Fruit fly (Drosophila melanogaster) whole organism, embryonic: ENCODE measurements around the gene Mdh1.
A peak's percentile ranks its signal among the peaks of the same experiment; 100 is the strongest.

ENCODE experiments used
- Adf1 ChIP-seq: fragments of 200-800 bp; sonication (Bioruptor generic); IDR thresholded peaks from 2 replicates; pipeline ENCODE4 v1.3.6; 2022; ENCODE audit warnings: missing biosample characterization, missing genetic modification characterization
- B-H1 ChIP-seq: fragments of 200-800 bp; sonication (Bioruptor generic); IDR thresholded peaks from 3 replicates; pipeline ENCODE4 v1.3.6; 2022; ENCODE audit warnings: missing biosample characterization, missing genetic modification characterization
- B-H2 ChIP-seq: fragments of 200-800 bp; sonication (Bioruptor generic); optimal IDR thresholded peaks from 2 replicates; lab custom pipeline; 2018; ENCODE audit warnings: missing biosample characterization, mild to moderate bottlenecking, missing genetic modification characterization
- Bgb ChIP-seq: fragments of 200-800 bp; sonication (Bioruptor generic); IDR thresholded peaks from 2 replicates; pipeline ENCODE4 v1.3.6; 2022; ENCODE audit warnings: missing biosample characterization, missing genetic modification characterization; ENCODE audit not compliant: partially characterized antibody
- BtbVII ChIP-seq: fragments of 200-800 bp; sonication (Bioruptor generic); optimal IDR thresholded peaks from 3 replicates; lab custom pipeline; 2017; ENCODE audit warnings: missing biosample characterization, mild to moderate bottlenecking, missing genetic modification characterization
- CG1024 ChIP-seq: fragments of 200-800 bp; sonication (Bioruptor generic); IDR thresholded peaks from 2 replicates; pipeline ENCODE4 v1.3.6; 2022; ENCODE audit warnings: missing biosample characterization, missing genetic modification characterization
- CG11456 ChIP-seq: fragments of 200-800 bp; sonication (Bioruptor generic); IDR thresholded peaks from 3 replicates; pipeline ENCODE4 v1.3.6; 2022; ENCODE audit warnings: missing biosample characterization, missing genetic modification characterization
- CG12155 ChIP-seq: fragments of 200-800 bp; sonication (Bioruptor generic); optimal IDR thresholded peaks from 3 replicates; lab custom pipeline; 2016; ENCODE audit warnings: missing biosample characterization, missing genetic modification characterization
- CG12942 ChIP-seq: fragments of 200-800 bp; sonication (Bioruptor generic); optimal IDR thresholded peaks from 3 replicates; lab custom pipeline; 2016; ENCODE audit warnings: missing biosample characterization, missing genetic modification characterization
- CG14710 ChIP-seq: fragments of 200-800 bp; sonication (Bioruptor generic); optimal IDR thresholded peaks from 3 replicates; lab custom pipeline; 2019; ENCODE audit warnings: missing biosample characterization, mild to moderate bottlenecking, missing genetic modification characterization, moderate library complexity
- CG14860 ChIP-seq: fragments of 200-800 bp; sonication (Bioruptor generic); IDR thresholded peaks from 3 replicates; pipeline ENCODE4 v1.3.6; 2022; ENCODE audit warnings: missing biosample characterization, missing genetic modification characterization; ENCODE audit not compliant: partially characterized antibody
- CG17359 ChIP-seq: fragments of 200-800 bp; sonication (Bioruptor generic); optimal IDR thresholded peaks from 3 replicates; lab custom pipeline; 2018; ENCODE audit warnings: missing biosample characterization, mild to moderate bottlenecking, missing genetic modification characterization, moderate library complexity
- CG17568 ChIP-seq: fragments of 200-800 bp; sonication (Bioruptor generic); optimal IDR thresholded peaks from 2 replicates; lab custom pipeline; 2018; ENCODE audit warnings: missing biosample characterization, mild to moderate bottlenecking, missing genetic modification characterization, moderate library complexity
- CG1792 ChIP-seq: fragments of 200-800 bp; sonication (Bioruptor generic); optimal IDR thresholded peaks from 2 replicates; lab custom pipeline; 2016; ENCODE audit warnings: missing biosample characterization, missing genetic modification characterization
- CG18619 ChIP-seq: fragments of 200-800 bp; sonication (Bioruptor generic); optimal IDR thresholded peaks from 3 replicates; lab custom pipeline; 2017; ENCODE audit warnings: missing biosample characterization, mild to moderate bottlenecking, missing genetic modification characterization
- CG2712 ChIP-seq: fragments of 200-800 bp; optimal IDR thresholded peaks from 3 replicates; lab custom pipeline; 2019; ENCODE audit warnings: missing biosample characterization, mild to moderate bottlenecking, missing genetic modification characterization, moderate library complexity
- CG3847 ChIP-seq: fragments of 200-800 bp; sonication (Bioruptor generic); IDR thresholded peaks from 2 replicates; pipeline ENCODE4 v1.3.6; 2022; ENCODE audit warnings: missing biosample characterization, missing genetic modification characterization
- CG4282 ChIP-seq: fragments of 200-800 bp; sonication (Bioruptor generic); optimal IDR thresholded peaks from 2 replicates; lab custom pipeline; 2016; ENCODE audit warnings: missing biosample characterization, missing genetic modification characterization
- CG4360 ChIP-seq: fragments of 200-800 bp; sonication (Bioruptor generic); IDR thresholded peaks from 2 replicates; pipeline ENCODE4 v1.3.6; 2022; ENCODE audit warnings: missing biosample characterization, missing genetic modification characterization
- CG43689 ChIP-seq: fragments of 200-800 bp; sonication (Bioruptor generic); IDR thresholded peaks from 2 replicates; pipeline ENCODE4 v1.3.6; 2022; ENCODE audit warnings: missing biosample characterization, missing genetic modification characterization
- CG6791 ChIP-seq: fragments of 200-800 bp; sonication (Bioruptor generic); IDR thresholded peaks from 3 replicates; pipeline ENCODE4 v1.3.6; 2022; ENCODE audit warnings: missing biosample characterization, missing genetic modification characterization; ENCODE audit not compliant: partially characterized antibody
- CG8290 ChIP-seq, 3 experiments: fragments of 200-800 bp; sonication (Bioruptor generic); optimal IDR thresholded peaks; 2 replicates each; lab custom pipeline; 2016 to 2019; ENCODE audit warnings: missing biosample characterization in 3 of 3, missing genetic modification characterization in 3 of 3, mild to moderate bottlenecking in 2 of 3, moderate library complexity in 1 of 3
- CG8944 ChIP-seq: fragments of 200-800 bp; sonication (Bioruptor generic); optimal IDR thresholded peaks from 3 replicates; lab custom pipeline; 2016; ENCODE audit warnings: missing biosample characterization, missing genetic modification characterization
- CG9797 ChIP-seq: fragments of 200-800 bp; sonication (Bioruptor generic); optimal IDR thresholded peaks from 3 replicates; lab custom pipeline; 2018; ENCODE audit warnings: missing biosample characterization, mild to moderate bottlenecking, missing genetic modification characterization
- CTCF ChIP-seq: fragments of 200-800 bp; sonication (Bioruptor generic); optimal IDR thresholded peaks from 2 replicates; lab custom pipeline; 2017; ENCODE audit warnings: missing biosample characterization, mild to moderate bottlenecking, missing genetic modification characterization, moderate library complexity
- D ChIP-seq, 2 experiments: fragments of 200-800 bp in 1 of 2; fragments of >200 bp in 1 of 2; sonication (Bioruptor generic) in 1 of 2; optimal IDR thresholded peaks; 2 replicates in 1 of 2; 3 replicates in 1 of 2; lab custom pipeline; 2017; ENCODE audit warnings: mild to moderate bottlenecking in 1 of 2, missing biosample characterization in 1 of 2, missing genetic modification characterization in 1 of 2, missing genetic modification reagents in 1 of 2
- Doc2 ChIP-seq: fragments of 200-800 bp; sonication (Bioruptor generic); IDR thresholded peaks from 2 replicates; pipeline ENCODE4 v1.3.6; 2022; ENCODE audit warnings: missing biosample characterization, missing genetic modification characterization
- E2f2 ChIP-seq: fragments of 200-800 bp; sonication (Bioruptor generic); IDR thresholded peaks from 2 replicates; pipeline ENCODE4 v1.3.6; 2022; ENCODE audit warnings: missing biosample characterization, missing genetic modification characterization
- Hr78 ChIP-seq, 2 experiments: fragments of 200-800 bp in 1 of 2; fragments of >200 bp in 1 of 2; sonication (Bioruptor generic) in 1 of 2; optimal IDR thresholded peaks; 2 replicates each; lab custom pipeline; 2017 to 2019; ENCODE audit warnings: missing biosample characterization in 2 of 2, missing genetic modification characterization in 2 of 2, mild to moderate bottlenecking in 1 of 2, moderate library complexity in 1 of 2
- Jarid2 ChIP-seq: fragments of 200-800 bp; sonication (Bioruptor generic); optimal IDR thresholded peaks from 3 replicates; lab custom pipeline; 2017; ENCODE audit warnings: mild to moderate bottlenecking, missing biosample characterization, missing genetic modification reagents, missing genetic modification characterization
- NFAT ChIP-seq: fragments of 200-800 bp; sonication (Bioruptor generic); IDR thresholded peaks from 2 replicates; pipeline ENCODE4 v1.3.6; 2022; ENCODE audit warnings: missing biosample characterization, missing genetic modification characterization
- Oaz ChIP-seq: fragments of 200-800 bp; sonication (Bioruptor generic); IDR thresholded peaks from 2 replicates; pipeline ENCODE4 v1.3.6; 2022; ENCODE audit warnings: missing biosample characterization, missing genetic modification characterization
- Vsx1 ChIP-seq: fragments of 200-800 bp; sonication (Bioruptor generic); optimal IDR thresholded peaks from 2 replicates; lab custom pipeline; 2017; ENCODE audit warnings: missing biosample characterization, mild to moderate bottlenecking, missing genetic modification characterization, missing genetic modification reagents
- bbx ChIP-seq: fragments of 200-800 bp; sonication (Bioruptor generic); IDR thresholded peaks from 2 replicates; pipeline ENCODE4 v1.3.6; 2022; ENCODE audit warnings: missing biosample characterization, missing genetic modification characterization; ENCODE audit not compliant: partially characterized antibody
- chinmo ChIP-seq: fragments of 200-800 bp; sonication (Bioruptor generic); IDR thresholded peaks from 4 replicates; pipeline ENCODE4 v1.3.6; 2022; ENCODE audit warnings: missing biosample characterization, missing genetic modification characterization; ENCODE audit not compliant: partially characterized antibody
- dimm ChIP-seq: fragments of 200-800 bp; sonication (Bioruptor generic); IDR thresholded peaks from 2 replicates; pipeline ENCODE4 v1.3.6; 2022; ENCODE audit warnings: missing biosample characterization, missing genetic modification characterization
- dmrt99B ChIP-seq: fragments of 200-800 bp; sonication (Bioruptor generic); optimal IDR thresholded peaks from 2 replicates; lab custom pipeline; 2018; ENCODE audit warnings: missing biosample characterization, mild to moderate bottlenecking, missing genetic modification characterization, moderate library complexity
- dysf ChIP-seq: fragments of 200-800 bp; sonication (Bioruptor generic); IDR thresholded peaks from 3 replicates; pipeline ENCODE4 v1.3.6; 2022; ENCODE audit warnings: missing biosample characterization, missing genetic modification characterization
- fru ChIP-seq: fragments of >200 bp; optimal IDR thresholded peaks from 2 replicates; lab custom pipeline; 2017
- ftz-f1 ChIP-seq: fragments of 200-800 bp; sonication (Bioruptor generic); optimal IDR thresholded peaks from 2 replicates; lab custom pipeline; 2016; ENCODE audit warnings: missing biosample characterization, missing genetic modification characterization
- gem ChIP-seq: fragments of 200-800 bp; sonication (Bioruptor generic); optimal IDR thresholded peaks from 2 replicates; lab custom pipeline; 2019; ENCODE audit warnings: missing biosample characterization, mild to moderate bottlenecking, missing genetic modification characterization, moderate library complexity
- gfzf ChIP-seq: fragments of 200-800 bp; sonication (Bioruptor generic); optimal IDR thresholded peaks from 2 replicates; lab custom pipeline; 2016; ENCODE audit warnings: missing biosample characterization, mild to moderate bottlenecking, missing genetic modification characterization, moderate library complexity
- lov ChIP-seq, 2 experiments: fragments of 200-800 bp in 1 of 2; fragments of >200 bp in 1 of 2; sonication (Bioruptor generic) in 1 of 2; IDR thresholded peaks in 1 of 2; optimal IDR thresholded peaks in 1 of 2; 2 replicates in 1 of 2; 3 replicates in 1 of 2; pipeline versions ENCODE4 v1.3.6 to Lab custom; 2017 to 2022; ENCODE audit warnings: missing biosample characterization in 1 of 2, missing genetic modification characterization in 1 of 2
- nerfin-1 ChIP-seq: fragments of 200-800 bp; sonication (Bioruptor generic); optimal IDR thresholded peaks from 3 replicates; lab custom pipeline; 2019; ENCODE audit warnings: missing biosample characterization, mild to moderate bottlenecking, missing genetic modification characterization, moderate library complexity
- pan ChIP-seq, 4 experiments: fragments of >200 bp in 3 of 4; fragments of 200-800 bp in 1 of 4; sonication (Bioruptor generic) in 1 of 4; optimal IDR thresholded peaks in 3 of 4; IDR thresholded peaks in 1 of 4; 2 replicates each; pipeline versions ENCODE4 v1.3.6 to Lab custom; 2017 to 2022; ENCODE audit warnings: missing biosample characterization in 2 of 4, missing genetic modification characterization in 2 of 4, mixed read lengths in 1 of 4
- seq ChIP-seq: fragments of 200-800 bp; sonication (Bioruptor generic); IDR thresholded peaks from 2 replicates; pipeline ENCODE4 v1.3.6; 2022; ENCODE audit warnings: missing biosample characterization, missing genetic modification characterization
- sug ChIP-seq: fragments of 200-800 bp; optimal IDR thresholded peaks from 2 replicates; lab custom pipeline; 2019; ENCODE audit warnings: missing biosample characterization, mild to moderate bottlenecking, missing genetic modification characterization, moderate library complexity
- yki ChIP-seq: fragments of >200 bp; optimal IDR thresholded peaks from 3 replicates; lab custom pipeline; 2018

Gene Mdh1

dm6 chr2L:10430802-10431476, 34.8 kb upstream of the Mdh1 start, which contains the start of the genes Bug22 and TfIIB (continued):
- TF ChIP-seq Vsx1 (GFP tag; lab: Kevin White, UChicago) (no peak), bbx (GFP tag; lab: Robert Waterston, UW) (0 out of 2 replicates have a peak, but pooled peaks have one; percentile 15), CG14710 (peak; percentile 79), Doc2 (no peak), yki (no peak), CG3847 (GFP tag; lab: Robert Waterston, UW) (peak; percentile 73), CG11456 (GFP tag; lab: Robert Waterston, UW) (peak; percentile 90), CG2712 (tag; lab: Kevin White, UChicago) (peak; percentile 77), pan (optimal IDR thresholded peaks at IDR 0.05; lab: Kevin White, UChicago) (no peak), pan (GFP tag; optimal IDR thresholded peaks at IDR 0.05 in 1 of 2, IDR thresholded peaks at IDR 0.05 in 1 of 2) (peak in 1 of 2 experiments; percentile 76), D (optimal IDR thresholded peaks at IDR 0.05; lab: Kevin White, UChicago) (no peak), D (GFP tag; optimal IDR thresholded peaks at IDR 0.05; lab: Kevin White, UChicago) (peak; percentile 23), CG4282 (GFP tag; lab: Kevin White, UChicago) (peak; percentile 26), nerfin-1 (tag; lab: Kevin White, UChicago) (peak; percentile 43), Hr78 (GFP tag; optimal IDR thresholded peaks at IDR 0.05; lab: Kevin White, UChicago) (no peak), Oaz (GFP tag; lab: Robert Waterston, UW) (peak; percentile 23; the same call in 1 of the 2 replicates), NFAT (GFP tag; lab: Robert Waterston, UW) (peak; percentile 76; the same call in 1 of the 2 replicates), Jarid2 (GFP tag; lab: Kevin White, UChicago) (no peak), CG8944 (GFP tag; lab: Kevin White, UChicago) (peak; percentile 63), dmrt99B (tag; lab: Kevin White, UChicago) (no peak), B-H2 (GFP tag; lab: Kevin White, UChicago) (peak; percentile 76), Adf1 (GFP tag; lab: Robert Waterston, UW) (peak; percentile 30; the same call in 1 of the 2 replicates), CG1792 (GFP tag; lab: Kevin White, UChicago) (peak; percentile 50), CG17359 (peak; percentile 68), B-H1 (GFP tag; lab: Robert Waterston, UW) (peak; percentile 43; the same call in 1 of the 3 replicates), E2f2 (GFP tag; lab: Robert Waterston, UW) (peak; percentile 41; the same call in 1 of the 2 replicates), chinmo (GFP tag; lab: Robert Waterston, UW) (no peak), gfzf (peak; percentile 15), CG14860 (GFP tag; lab: Robert Waterston, UW) (0 out of 3 replicates have a peak, but pooled peaks have one; percentile 49), seq (GFP tag; lab: Robert Waterston, UW) (no peak), CG6791 (GFP tag; lab: Robert Waterston, UW) (peak; percentile 22; the same call in 1 of the 3 replicates), sug (tag; lab: Kevin White, UChicago) (peak; percentile 75), ftz-f1 (GFP tag; lab: Kevin White, UChicago) (peak; percentile 58), CG1024 (GFP tag; lab: Robert Waterston, UW) (peak; percentile 73), dysf (GFP tag; lab: Robert Waterston, UW) (peak; percentile 63; the same call in 2 of the 3 replicates), CG12942 (GFP tag; lab: Kevin White, UChicago) (peak; percentile 71), gem (tag; lab: Kevin White, UChicago) (peak; percentile 85), BtbVII (peak; percentile 56)

- TF ChIP-seq lov (optimal IDR thresholded peaks at IDR 0.05; lab: Kevin White, UChicago) (no peak), lov (GFP tag; IDR thresholded peaks at IDR 0.05; lab: Robert Waterston, UW) (no peak), CG8290 (GFP tag; optimal IDR thresholded peaks at IDR 0.05; lab: Kevin White, UChicago) (no peak), CG8290 (tag; optimal IDR thresholded peaks at IDR 0.05; lab: Kevin White, UChicago) (no peak), CTCF (GFP tag; lab: Kevin White, UChicago) (no peak), CG43689 (no peak), CG4360 (GFP tag; lab: Robert Waterston, UW) (no peak), CG18619 (GFP tag; lab: Kevin White, UChicago) (peak; percentile 16), Bgb (GFP tag; lab: Robert Waterston, UW) (peak; percentile 16; the same call in 1 of the 2 replicates), fru (lab: Kevin White, UChicago) (no peak), BtbVII (no peak), CG17568 (GFP tag; lab: Kevin White, UChicago) (no peak), CG9797 (peak; percentile 52), dimm (no peak), CG12155 (peak; percentile 37)
These were observed 32.4 kb upstream of the Mdh1 start, which contains the start of gene CG5188 for dm6 chr2L:10428528-10428927. Gene CG5188 (plus strand): TSS chr2L:10428829.
